Fruit fly (Drosophila melanogaster): ENCODE measurements around the gene Calx.

Calx gene

dm6 chr3R:20949749-20950676 is 28.0 kb upstream of the Calx start (continued):
- no peak for TF ChIP-seq mirr (GFP tag; optimal IDR thresholded peaks at IDR 0.05)
- TF ChIP-seq fd96Cb (tag; optimal IDR thresholded peaks at IDR 0.05) = peak; percentile 34
- TF ChIP-seq Dfd (GFP tag; optimal IDR thresholded peaks at IDR 0.05) = no peak
- no peak for TF ChIP-seq CG11085 (GFP tag; IDR thresholded peaks at IDR 0.05)
- TF ChIP-seq CG34422 (GFP tag; IDR thresholded peaks at IDR 0.05) = no peak
- TF ChIP-seq Nf-YC (tag; optimal IDR thresholded peaks at IDR 0.05) = no peak
- TF ChIP-seq lola (GFP tag; optimal IDR thresholded peaks at IDR 0.05) = peak in 1 of 3 experiments; percentile 19
- no peak for TF ChIP-seq B-H2 (GFP tag; optimal IDR thresholded peaks at IDR 0.05)
- TF ChIP-seq CG17612 (GFP tag; IDR thresholded peaks at IDR 0.05) = no peak
- TF ChIP-seq ATbp (GFP tag; optimal IDR thresholded peaks at IDR 0.05) = peak; percentile 25
- no peak for TF ChIP-seq nom (GFP tag; optimal IDR thresholded peaks at IDR 0.05)
- TF ChIP-seq chn (GFP tag; optimal IDR thresholded peaks at IDR 0.05) = no peak
- TF ChIP-seq CG11504 (tag; optimal IDR thresholded peaks at IDR 0.05) = peak; percentile 67
- TF ChIP-seq seq (GFP tag; IDR thresholded peaks at IDR 0.05) = no peak
- no peak for TF ChIP-seq pzg (GFP tag; optimal IDR thresholded peaks at IDR 0.05)
- TF ChIP-seq bsh (GFP tag; optimal IDR thresholded peaks at IDR 0.05) = peak in 1 of 2 experiments; percentile 23
- peak; percentile 46 for TF ChIP-seq PHDP (tag; optimal IDR thresholded peaks at IDR 0.05)
- peak; percentile 13 for TF ChIP-seq Sox102F (GFP tag; optimal IDR thresholded peaks at IDR 0.05)
- TF ChIP-seq psq (GFP tag; optimal IDR thresholded peaks at IDR 0.05) = no peak
- no peak for TF ChIP-seq CG17186 (GFP tag; optimal IDR thresholded peaks at IDR 0.05)
- no peak for TF ChIP-seq eyg (GFP tag; optimal IDR thresholded peaks at IDR 0.05)
- TF ChIP-seq CG10274 (GFP tag; optimal IDR thresholded peaks at IDR 0.05) = no peak
- TF ChIP-seq sim (GFP tag; IDR thresholded peaks at IDR 0.05) = no peak
- TF ChIP-seq org-1 (GFP tag; optimal IDR thresholded peaks at IDR 0.05) = peak; percentile 35
- no peak for TF ChIP-seq corto (GFP tag; optimal IDR thresholded peaks at IDR 0.05)
- TF ChIP-seq Eip74EF (GFP tag; optimal IDR thresholded peaks at IDR 0.05) = peak in 1 of 2 experiments; percentile 26
- TF ChIP-seq CG10462 (GFP tag; optimal IDR thresholded peaks at IDR 0.05) = no peak
- no peak for TF ChIP-seq HmgD (GFP tag; optimal IDR thresholded peaks at IDR 0.05)
- peak; percentile 51 for TF ChIP-seq Fer1 (GFP tag; optimal IDR thresholded peaks at IDR 0.05)
- no peak for TF ChIP-seq nerfin-1 (tag; optimal IDR thresholded peaks at IDR 0.05)
- no peak for TF ChIP-seq CG30020 (tag; optimal IDR thresholded peaks at IDR 0.05)
- peak; percentile 6 for TF ChIP-seq CG13775 (GFP tag; optimal IDR thresholded peaks at IDR 0.05)
- TF ChIP-seq Rfx (GFP tag; IDR thresholded peaks at IDR 0.05) = peak; percentile 54; the same call in 1 of the 2 replicates
- peak; percentile 18; the same call in 1 of the 2 replicates for TF ChIP-seq ara (GFP tag; IDR thresholded peaks at IDR 0.05)
- peak; percentile 21 for TF ChIP-seq Dek (tag; optimal IDR thresholded peaks at IDR 0.05)
- TF ChIP-seq p53 (GFP tag; optimal IDR thresholded peaks at IDR 0.05) = no peak
- no peak for TF ChIP-seq CG6175 (GFP tag; IDR thresholded peaks at IDR 0.05)
- no peak for TF ChIP-seq CG4404 (GFP tag; IDR thresholded peaks at IDR 0.05)
- TF ChIP-seq mld (GFP tag; IDR thresholded peaks at IDR 0.05; ENCODE audit: partially characterized antibody) = no peak
- TF ChIP-seq pum (GFP tag; optimal IDR thresholded peaks at IDR 0.05) = no peak
- TF ChIP-seq D19A (tag; optimal IDR thresholded peaks at IDR 0.05) = peak; percentile 50
- TF ChIP-seq CG33213 (GFP tag; optimal IDR thresholded peaks at IDR 0.05) = no peak
- no peak for TF ChIP-seq inv (GFP tag; IDR thresholded peaks at IDR 0.05; ENCODE audit: partially characterized antibody)
- no peak for TF ChIP-seq gt (GFP tag; IDR thresholded peaks at IDR 0.05)
- TF ChIP-seq slbo (GFP tag; IDR thresholded peaks at IDR 0.05) = 0 out of 2 replicates have a peak, but pooled peaks have one; percentile 16
- TF ChIP-seq twi (tag; optimal IDR thresholded peaks at IDR 0.05) = no peak
- no peak for TF ChIP-seq Atf3 (GFP tag; optimal IDR thresholded peaks at IDR 0.05)
- TF ChIP-seq CG11093 (GFP tag; IDR thresholded peaks at IDR 0.05) = no peak
